Fruit fly (Drosophila melanogaster) Kc167 (cell line): ENCODE data around the gene Twdlalpha.

Source experiments
- Myc ChIP-seq: fragments of >200 bp; optimal IDR thresholded peaks from 2 replicates; lab custom pipeline; 2017; ENCODE audit warnings: missing external identifiers
- psq ChIP-seq: fragments of >200 bp; optimal IDR thresholded peaks from 2 replicates; lab custom pipeline; 2017; ENCODE audit warnings: missing external identifiers

dm6 chrX:16783743-16784142, 41.1 kb downstream of the Twdlalpha start, which contains the start of gene mRpL22:
- TF ChIP-seq Myc (lab: Kevin White, UChicago) (no peak), psq (lab: Kevin White, UChicago) (no peak)
